Worm (Caenorhabditis elegans) whole organism, midembryonic: Measurements from ENCODE around the gene mop-25.2.

Experiments used
- cog-1 ChIP-seq: sonication (generic microtip); optimal IDR thresholded peaks from 2 replicates; lab custom pipeline; 2016; ENCODE audit warnings: missing genetic modification characterization, missing compliant biosample characterization
- flt-1 ChIP-seq: fragments of 200-800 bp; sonication (Bioruptor generic); IDR thresholded peaks from 2 replicates; pipeline ENCODE4 v1.3.6; 2022; ENCODE audit warnings: missing genetic modification characterization, missing compliant biosample characterization
- med-1 ChIP-seq: sonication (generic microtip); optimal IDR thresholded peaks from 2 replicates; lab custom pipeline; 2017; ENCODE audit warnings: missing genetic modification characterization, mild to moderate bottlenecking, missing compliant biosample characterization, antibody characterized with exemption, missing genetic modification reagents; ENCODE audit not compliant: insufficient read depth
- ztf-29 ChIP-seq: fragments of 200-800 bp; sonication (Bioruptor generic); IDR thresholded peaks from 2 replicates; pipeline ENCODE4 v1.3.6; 2022; ENCODE audit warnings: missing genetic modification reagents, missing genetic modification characterization, missing compliant biosample characterization

DNA sequence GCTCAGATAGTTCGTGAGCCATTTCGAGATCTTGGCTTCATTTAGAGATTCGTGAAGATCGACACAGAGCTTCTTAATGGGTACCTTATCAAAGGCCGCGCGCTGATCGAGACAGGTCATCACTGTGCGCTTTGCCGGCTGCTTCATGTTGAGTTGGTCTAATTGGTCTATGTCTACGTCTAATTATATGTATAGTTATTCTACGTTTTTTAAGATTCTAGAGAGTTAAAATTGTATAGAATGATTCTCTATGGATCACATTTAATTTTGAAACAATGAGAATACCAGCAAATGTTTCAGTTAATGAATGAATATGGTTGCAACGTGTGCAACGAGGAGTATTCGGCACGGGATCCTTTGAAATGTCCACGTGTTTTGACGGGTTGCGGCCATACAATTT, 28.8 kb downstream of the mop-25.2 start, which contains the start of gene arc-1:
- TF ChIP-seq ztf-29 (GFP tag; lab: Robert Waterston, UW) (no peak), cog-1 (no peak), med-1 (GFP tag; lab: Kevin White, UChicago) (no peak), flt-1 (GFP tag; lab: Robert Waterston, UW) (no peak)
